Fruit fly (Drosophila melanogaster): ENCODE data around the gene CG5895.

The CG5895 gene

DNA sequence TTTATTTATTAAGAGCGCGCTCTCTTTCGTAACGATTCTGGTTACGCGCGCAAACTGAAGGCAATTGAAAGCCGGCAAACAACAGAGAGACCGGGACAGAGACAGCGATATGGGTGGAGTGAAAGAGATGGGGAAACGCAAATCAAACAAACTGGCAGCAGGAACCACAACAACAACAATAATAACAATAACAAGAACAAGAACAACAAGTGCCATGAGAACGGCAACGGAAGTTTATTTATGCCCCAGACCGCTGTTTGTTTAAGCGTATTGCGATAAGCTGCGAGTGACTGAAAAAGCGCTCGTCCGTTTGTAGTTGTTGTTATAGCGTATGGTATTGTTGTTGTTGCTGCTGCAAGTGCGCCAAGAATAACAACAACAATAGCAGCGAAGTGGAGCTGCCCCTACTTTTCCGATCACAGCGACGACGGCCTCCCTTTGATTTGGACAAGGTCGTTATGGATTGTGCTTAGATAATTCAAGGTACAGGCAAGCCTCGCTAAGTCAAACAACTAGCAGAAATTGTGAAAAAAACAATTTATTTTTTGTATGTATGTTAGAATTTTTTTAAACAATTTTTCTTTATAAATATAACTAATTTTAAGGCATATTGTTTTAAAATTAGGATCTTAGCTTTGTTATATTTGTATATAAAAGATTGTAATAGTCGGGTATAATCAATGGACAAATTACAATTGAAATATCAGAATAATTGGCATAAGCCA, 9.1 kb upstream of the CG5895 start (continued):
- TF ChIP-seq fru (optimal IDR thresholded peaks at IDR 0.05) (no peak), CG13775 (GFP tag; optimal IDR thresholded peaks at IDR 0.05) (peak; percentile 34), HLH4C (GFP tag; IDR thresholded peaks at IDR 0.05; ENCODE audit: partially characterized antibody) (no peak), dan (GFP tag; IDR thresholded peaks at IDR 0.05) (no peak), Dll (GFP tag; IDR thresholded peaks at IDR 0.05; ENCODE audit: partially characterized antibody) (no peak), CG9817 (tag; optimal IDR thresholded peaks at IDR 0.05) (no peak), CG13894 (tag; optimal IDR thresholded peaks at IDR 0.05) (no peak), D (optimal IDR thresholded peaks at IDR 0.05) (no peak), D (GFP tag; optimal IDR thresholded peaks at IDR 0.05) (peak; percentile 66), CG6765 (GFP tag; optimal IDR thresholded peaks at IDR 0.05) (peak; percentile 31), disco-r (GFP tag; optimal IDR thresholded peaks at IDR 0.05) (peak; percentile 27), CG43689 (GFP tag; IDR thresholded peaks at IDR 0.05) (0 out of 2 replicates have a peak, but pooled peaks have one; percentile 20), CG8089 (GFP tag; optimal IDR thresholded peaks at IDR 0.05) (peak; percentile 54), CHES-1-like (GFP tag; optimal IDR thresholded peaks at IDR 0.05) (peak; percentile 80), Antp (GFP tag; optimal IDR thresholded peaks at IDR 0.05) (peak; percentile 55), ems (GFP tag; optimal IDR thresholded peaks at IDR 0.05) (peak; percentile 14), Sox100B (GFP tag; optimal IDR thresholded peaks at IDR 0.05) (peak; percentile 57), CG6689 (GFP tag; IDR thresholded peaks at IDR 0.05) (0 out of 2 replicates have a peak, but pooled peaks have one; percentile 14), CG2875 (GFP tag; optimal IDR thresholded peaks at IDR 0.05) (peak; percentile 87), CG12071 (GFP tag; optimal IDR thresholded peaks at IDR 0.05) (peak; percentile 59), p53 (GFP tag; optimal IDR thresholded peaks at IDR 0.05) (peak; percentile 27), H15 (GFP tag; IDR thresholded peaks at IDR 0.05) (peak; percentile 58; the same call in 2 of the 3 replicates), CG3065 (GFP tag; optimal IDR thresholded peaks at IDR 0.05) (peak; percentile 7), CG31224 (GFP tag; IDR thresholded peaks at IDR 0.05) (no peak), Bdp1 (GFP tag; optimal IDR thresholded peaks at IDR 0.05) (peak; percentile 59), jumu (GFP tag; optimal IDR thresholded peaks at IDR 0.05) (peak; percentile 63), bbx (GFP tag; IDR thresholded peaks at IDR 0.05; ENCODE audit: partially characterized antibody) (no peak), Asciz (GFP tag; optimal IDR thresholded peaks at IDR 0.05) (peak; percentile 73), CG5245 (GFP tag; optimal IDR thresholded peaks at IDR 0.05) (no peak), dmrt11E (tag; optimal IDR thresholded peaks at IDR 0.05) (peak; percentile 72), Gsc (GFP tag; IDR thresholded peaks at IDR 0.05) (no peak), CG9437 (GFP tag; optimal IDR thresholded peaks at IDR 0.05) (peak; percentile 11), sens-2 (GFP tag; IDR thresholded peaks at IDR 0.05) (0 out of 2 replicates have a peak, but pooled peaks have one; percentile 36), CG2889 (GFP tag; IDR thresholded peaks at IDR 0.05) (no peak), CG7271 (tag; optimal IDR thresholded peaks at IDR 0.05) (peak; percentile 7), cwo (GFP tag; optimal IDR thresholded peaks at IDR 0.05) (peak; percentile 47), CG8290 (GFP tag; optimal IDR thresholded peaks at IDR 0.05) (peak; percentile 73), CG8290 (tag; optimal IDR thresholded peaks at IDR 0.05) (peak; percentile 77 to 83), CG11093 (GFP tag; IDR thresholded peaks at IDR 0.05) (peak; percentile 37; the same call in 1 of the 3 replicates), fu2 (GFP tag; optimal IDR thresholded peaks at IDR 0.05) (no peak), scrt (GFP tag; optimal IDR thresholded peaks at IDR 0.05) (peak; percentile 36), usp (GFP tag; optimal IDR thresholded peaks at IDR 0.05) (no peak), Opbp (GFP tag; IDR thresholded peaks at IDR 0.05; ENCODE audit: partially characterized antibody) (0 out of 3 replicates have a peak, but pooled peaks have one; percentile 30), CG6654 (GFP tag; optimal IDR thresholded peaks at IDR 0.05) (no peak), CG15073 (GFP tag; optimal IDR thresholded peaks at IDR 0.05) (no peak), pan (optimal IDR thresholded peaks at IDR 0.05) (no peak), pan (GFP tag; optimal IDR thresholded peaks at IDR 0.05 in 1 of 2, IDR thresholded peaks at IDR 0.05 in 1 of 2) (peak in 1 of 2 experiments; percentile 78), wor (GFP tag; IDR thresholded peaks at IDR 0.05) (no peak), CG14965 (GFP tag; optimal IDR thresholded peaks at IDR 0.05; ENCODE audit: borderline replicate concordance) (no peak), CG7745 (tag; optimal IDR thresholded peaks at IDR 0.05) (peak; percentile 59)
